Worm (Caenorhabditis elegans) whole organism, L4 larva: Measurements from ENCODE around the gene gtap-2.

ENCODE experiments used
- daf-12 ChIP-seq: fragments of 150-350 bp; optimal IDR thresholded peaks from 2 replicates; lab custom pipeline; 2014; ENCODE audit warnings: missing biosample characterization, missing genetic modification reagents, missing genetic modification characterization
- fos-1 ChIP-seq: fragments of 150-350 bp; optimal IDR thresholded peaks from 2 replicates; lab custom pipeline; 2014; ENCODE audit warnings: missing biosample characterization, missing genetic modification characterization
- hif-1 ChIP-seq, 2 experiments: sonication (generic microtip); optimal IDR thresholded peaks; 2 replicates each; lab custom pipeline; 2016 to 2017; ENCODE audit warnings: missing compliant biosample characterization in 2 of 2, missing genetic modification characterization in 2 of 2, missing genetic modification reagents in 2 of 2, missing genotype in 2 of 2, mild to moderate bottlenecking in 1 of 2

- TF ChIP-seq fos-1 (tag; lab: Kevin White, UChicago) (no peak), hif-1 (tag; optimal IDR thresholded peaks at IDR 0.05; lab: Kevin White, UChicago) (no peak), daf-12 (no peak)
These were observed 43.2 kb downstream of the gtap-2 start, which contains the start of gene K11H3.3 for ce11 chrIII:9851547-9851946.
